Worm (Caenorhabditis elegans): ENCODE results near the gene C25H3.10.

The C25H3.10 gene

DNA sequence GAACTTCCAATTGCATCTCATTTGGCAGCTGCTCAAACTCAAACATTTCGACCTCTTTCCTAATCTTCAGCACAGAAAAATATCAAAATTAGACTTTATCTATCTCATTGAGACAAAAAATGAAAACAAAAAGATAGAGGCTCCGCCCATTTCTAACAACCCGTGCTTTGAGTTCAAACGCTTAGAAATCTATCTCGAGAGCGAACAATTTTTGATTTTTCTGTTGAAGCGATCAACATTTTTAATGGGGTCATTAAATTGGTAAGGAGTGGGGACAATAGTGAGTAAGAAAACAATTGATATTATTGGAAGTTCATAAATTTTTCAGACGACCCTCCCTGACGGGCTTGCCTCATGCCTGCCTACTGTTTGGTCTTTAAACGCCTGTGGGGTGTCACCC, at the start of gene C25H3.10, which contains the start of gene C25H3.1:
Gene C25H3.10, minus strand, starts transcription at position 101 of the 400 bp plus-strand sequence.
Gene C25H3.1, plus strand, starts transcription at position 203 of the 400 bp plus-strand sequence.
- TF ChIP-seq elt-1 (tag; optimal IDR thresholded peaks at IDR 0.05; ENCODE audit: borderline replicate concordance, insufficient read depth): no peak
- TF ChIP-seq zip-8 (tag; optimal IDR thresholded peaks at IDR 0.05): no peak
- no peak for TF ChIP-seq elt-3 (tag; optimal IDR thresholded peaks at IDR 0.05)

DNA sequence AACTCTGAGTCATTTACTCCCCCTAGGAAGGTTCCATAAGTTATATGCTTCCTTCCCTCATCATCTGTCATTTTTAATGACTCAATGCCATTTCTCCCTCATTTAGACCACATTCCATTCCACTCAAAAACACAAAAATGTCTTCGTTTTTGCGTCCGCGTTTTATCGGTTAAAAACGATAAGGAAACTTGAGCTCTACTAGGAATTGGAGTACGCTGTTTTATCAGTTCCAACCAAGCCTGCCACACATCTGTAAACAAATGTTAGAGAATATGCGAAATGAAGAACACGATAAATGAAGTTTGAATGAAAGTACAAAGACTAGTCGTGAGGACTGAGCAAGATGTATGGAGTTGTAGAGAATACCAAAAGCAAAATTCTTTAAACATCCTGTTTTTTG, 49.6 kb upstream of the C25H3.10 start:
- TF ChIP-seq pha-4 (tag; optimal IDR thresholded peaks at IDR 0.05) (no peak), mab-5 (tag; optimal IDR thresholded peaks at IDR 0.05) (no peak), ceh-83 (GFP tag; optimal IDR thresholded peaks at IDR 0.05) (no peak), lsy-2 (tag; optimal IDR thresholded peaks at IDR 0.05) (no peak), lin-13 (tag; optimal IDR thresholded peaks at IDR 0.05) (no peak), drap-1 (GFP tag; optimal IDR thresholded peaks at IDR 0.05) (no peak), mep-1 (tag; optimal IDR thresholded peaks at IDR 0.05) (no peak), nhr-76 (tag; optimal IDR thresholded peaks at IDR 0.05) (no peak), cnd-1 (tag; optimal IDR thresholded peaks at IDR 0.05) (no peak), ham-2 (GFP tag; optimal IDR thresholded peaks at IDR 0.05) (no peak), ceh-39 (tag; optimal IDR thresholded peaks at IDR 0.05) (no peak), snpc-4 (tag; optimal IDR thresholded peaks at IDR 0.05) (no peak), mls-2 (tag; optimal IDR thresholded peaks at IDR 0.05) (no peak)

- no peak for TF ChIP-seq mab-5 (tag; optimal IDR thresholded peaks at IDR 0.05)
These were observed 48.5 kb upstream of the C25H3.10 start for ce11 chrII:5747312-5747711.

- TF ChIP-seq elt-1 (tag; optimal IDR thresholded peaks at IDR 0.05; ENCODE audit: borderline replicate concordance, insufficient read depth): no peak
- peak; percentile 88 for TF ChIP-seq nhr-2 (tag; optimal IDR thresholded peaks at IDR 0.05)
- TF ChIP-seq zip-8 (tag; optimal IDR thresholded peaks at IDR 0.05): peak; percentile 95
These were observed 46.3 kb upstream of the C25H3.10 start, which contains the start of gene F10C1.9 for ce11 chrII:5745088-5745487. TSS of gene F10C1.9 (minus strand) at chrII:5745284.

DNA sequence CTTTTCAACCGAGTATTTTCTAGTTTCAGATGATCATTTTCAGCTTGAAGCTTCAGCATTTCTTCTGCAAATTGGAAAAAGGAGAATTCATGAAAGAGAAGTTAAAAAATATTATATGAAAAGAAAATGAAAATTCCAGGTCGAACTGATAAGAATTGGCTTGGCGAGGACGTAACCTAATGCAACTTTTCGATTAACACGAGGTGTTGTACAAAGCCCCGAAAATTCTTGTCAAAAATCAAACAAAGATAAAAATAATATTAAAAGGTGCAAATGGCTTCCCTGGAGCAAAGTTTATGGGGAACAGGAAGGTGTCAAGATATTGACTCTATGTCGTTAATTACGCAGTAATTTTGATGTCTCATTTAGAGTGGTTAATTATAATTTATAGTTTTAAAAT, 45.6 kb upstream of the C25H3.10 start:
- TF ChIP-seq nhr-237 (tag; optimal IDR thresholded peaks at IDR 0.05): no peak
- TF ChIP-seq nhr-76 (tag; optimal IDR thresholded peaks at IDR 0.05): no peak
- no peak for TF ChIP-seq cnd-1 (tag; optimal IDR thresholded peaks at IDR 0.05)
- no peak for TF ChIP-seq sem-2 (GFP tag; optimal IDR thresholded peaks at IDR 0.05)
- no peak for TF ChIP-seq hlh-1 (tag; optimal IDR thresholded peaks at IDR 0.05)
- no peak for TF ChIP-seq ham-2 (GFP tag; optimal IDR thresholded peaks at IDR 0.05)
- TF ChIP-seq flh-1 (GFP tag; optimal IDR thresholded peaks at IDR 0.05): no peak
- no peak for TF ChIP-seq bed-3 (GFP tag; optimal IDR thresholded peaks at IDR 0.05)
- TF ChIP-seq unc-39 (tag; optimal IDR thresholded peaks at IDR 0.05): no peak
- TF ChIP-seq zip-8 (tag; optimal IDR thresholded peaks at IDR 0.05): no peak
- no peak for TF ChIP-seq M03D4.4 (tag; optimal IDR thresholded peaks at IDR 0.05)
- no peak for TF ChIP-seq sptf-1 (tag; optimal IDR thresholded peaks at IDR 0.05)
- TF ChIP-seq nhr-28 (tag; optimal IDR thresholded peaks at IDR 0.05): no peak
- no peak for TF ChIP-seq elt-1 (tag; optimal IDR thresholded peaks at IDR 0.05; ENCODE audit: borderline replicate concordance, insufficient read depth)
- no peak for TF ChIP-seq ceh-39 (tag; optimal IDR thresholded peaks at IDR 0.05)
- TF ChIP-seq blmp-1 (tag; optimal IDR thresholded peaks at IDR 0.05): no peak
- no peak for TF ChIP-seq snpc-4 (tag; optimal IDR thresholded peaks at IDR 0.05)
- TF ChIP-seq unc-62 (GFP tag; optimal IDR thresholded peaks at IDR 0.05): no peak
- no peak for TF ChIP-seq nhr-12 (tag; optimal IDR thresholded peaks at IDR 0.05)

DNA sequence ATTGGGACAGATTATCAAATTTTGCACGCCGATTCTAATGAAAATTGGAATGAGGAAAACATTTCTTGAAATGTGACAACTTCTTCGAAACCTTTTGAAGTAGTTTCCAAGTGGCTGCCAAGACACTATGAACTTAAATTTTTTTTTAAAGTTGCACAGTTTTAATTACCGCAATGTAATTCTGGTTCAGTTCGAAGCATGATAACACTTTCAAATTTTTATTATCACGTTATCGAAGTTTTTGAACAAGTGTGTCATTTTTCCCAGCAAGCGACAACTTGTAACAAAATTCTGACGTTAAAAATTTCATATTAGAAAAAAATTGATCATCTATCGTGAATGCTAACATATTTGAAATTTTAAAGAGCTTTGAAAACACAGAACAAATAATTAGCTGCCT, 44.0 kb upstream of the C25H3.10 start:
- TF ChIP-seq ham-2 (GFP tag; optimal IDR thresholded peaks at IDR 0.05): no peak
- TF ChIP-seq cnd-1 (tag; optimal IDR thresholded peaks at IDR 0.05): no peak
- no peak for TF ChIP-seq sptf-1 (tag; optimal IDR thresholded peaks at IDR 0.05)
- no peak for TF ChIP-seq snpc-4 (tag; optimal IDR thresholded peaks at IDR 0.05)
- TF ChIP-seq ztf-11 (tag; optimal IDR thresholded peaks at IDR 0.05): no peak
- no peak for TF ChIP-seq nhr-28 (tag; optimal IDR thresholded peaks at IDR 0.05)
- TF ChIP-seq pha-4 (tag; optimal IDR thresholded peaks at IDR 0.05): no peak
- TF ChIP-seq unc-39 (tag; optimal IDR thresholded peaks at IDR 0.05): no peak
- TF ChIP-seq ceh-43 (GFP tag; optimal IDR thresholded peaks at IDR 0.05): no peak
- TF ChIP-seq tbx-8 (GFP tag; optimal IDR thresholded peaks at IDR 0.05): no peak
- TF ChIP-seq mls-2 (tag; optimal IDR thresholded peaks at IDR 0.05): no peak
- no peak for TF ChIP-seq ces-1 (GFP tag; optimal IDR thresholded peaks at IDR 0.05)

Measured in whole organism, mixed stage, embryonic.